Worm (Caenorhabditis elegans) whole organism, late embryonic: ENCODE measurements around the gene sucl-1.
A peak's percentile ranks its signal among the peaks of the same experiment; 100 is the strongest.

Experiments
- C08G9.2 ChIP-seq: sonication (generic microtip); optimal IDR thresholded peaks from 2 replicates; lab custom pipeline; 2016; ENCODE audit warnings: mild to moderate bottlenecking, missing genetic modification characterization, moderate library complexity, missing compliant biosample characterization
- C38D4.7 ChIP-seq: fragments of 200-800 bp; sonication (Bioruptor generic); optimal IDR thresholded peaks from 2 replicates; lab custom pipeline; 2018; ENCODE audit warnings: mild to moderate bottlenecking, missing genetic modification characterization, moderate library complexity, missing compliant biosample characterization
- F13H6.1 ChIP-seq: sonication (generic microtip); optimal IDR thresholded peaks from 2 replicates; lab custom pipeline; 2016; ENCODE audit warnings: missing genetic modification characterization, missing compliant biosample characterization
- K02D7.2 ChIP-seq: sonication (generic microtip); optimal IDR thresholded peaks from 2 replicates; lab custom pipeline; 2017; ENCODE audit warnings: mild to moderate bottlenecking, missing genetic modification characterization, missing compliant biosample characterization
- K09A11.1 ChIP-seq: sonication (generic microtip); optimal IDR thresholded peaks from 2 replicates; lab custom pipeline; 2017; ENCODE audit warnings: antibody characterized with exemption, mild to moderate bottlenecking, missing genetic modification characterization, missing compliant biosample characterization; ENCODE audit not compliant: insufficient read depth
- T23F11.4 ChIP-seq: fragments of 200-800 bp; sonication (Bioruptor generic); optimal IDR thresholded peaks from 2 replicates; lab custom pipeline; 2018; ENCODE audit warnings: mild to moderate bottlenecking, missing genetic modification characterization, missing compliant biosample characterization
- ahr-1 ChIP-seq: sonication (generic microtip); optimal IDR thresholded peaks from 2 replicates; lab custom pipeline; 2016; ENCODE audit warnings: missing genetic modification characterization, missing compliant biosample characterization
- ceh-14 ChIP-seq: sonication (generic microtip); optimal IDR thresholded peaks from 2 replicates; lab custom pipeline; 2016; ENCODE audit warnings: missing genotype, missing genetic modification characterization, missing compliant biosample characterization
- ceh-18 ChIP-seq: sonication (generic microtip); optimal IDR thresholded peaks from 2 replicates; lab custom pipeline; 2016; ENCODE audit warnings: missing genetic modification characterization, missing compliant biosample characterization
- ceh-30 ChIP-seq: fragments of 150-350 bp; optimal IDR thresholded peaks from 2 replicates; lab custom pipeline; 2014; ENCODE audit warnings: missing biosample characterization, missing genetic modification characterization
- ceh-31 ChIP-seq: sonication (generic microtip); optimal IDR thresholded peaks from 2 replicates; lab custom pipeline; 2016; ENCODE audit warnings: missing genetic modification characterization, missing compliant biosample characterization
- ceh-34 ChIP-seq: sonication (generic microtip); optimal IDR thresholded peaks from 2 replicates; lab custom pipeline; 2016; ENCODE audit warnings: mild to moderate bottlenecking, missing genetic modification characterization, missing compliant biosample characterization
- ceh-48 ChIP-seq: sonication (generic microtip); optimal IDR thresholded peaks from 2 replicates; lab custom pipeline; 2016; ENCODE audit warnings: missing genetic modification characterization, inconsistent platforms, missing compliant biosample characterization
- ceh-9 ChIP-seq: sonication (generic microtip); optimal IDR thresholded peaks from 2 replicates; lab custom pipeline; 2016; ENCODE audit warnings: mild to moderate bottlenecking, missing genetic modification characterization, inconsistent platforms, missing compliant biosample characterization
- che-1 ChIP-seq: sonication (generic microtip); optimal IDR thresholded peaks from 2 replicates; lab custom pipeline; 2016; ENCODE audit warnings: mild to moderate bottlenecking, missing genetic modification characterization, missing compliant biosample characterization
- dmd-4 ChIP-seq: sonication (generic microtip); optimal IDR thresholded peaks from 2 replicates; lab custom pipeline; 2016; ENCODE audit warnings: borderline replicate concordance, missing genetic modification characterization, missing compliant biosample characterization
- dve-1 ChIP-seq: sonication (generic microtip); optimal IDR thresholded peaks from 2 replicates; lab custom pipeline; 2017; ENCODE audit warnings: antibody characterized with exemption, mild to moderate bottlenecking, missing genetic modification characterization, missing compliant biosample characterization
- elt-2 ChIP-seq: sonication (generic microtip); optimal IDR thresholded peaks from 2 replicates; lab custom pipeline; 2016; ENCODE audit warnings: missing genetic modification reagents, missing genetic modification characterization, missing compliant biosample characterization
- elt-4 ChIP-seq: sonication (generic microtip); optimal IDR thresholded peaks from 2 replicates; lab custom pipeline; 2016; ENCODE audit warnings: missing genetic modification characterization, missing compliant biosample characterization
- eyg-1 ChIP-seq: sonication (generic microtip); optimal IDR thresholded peaks from 2 replicates; lab custom pipeline; 2016; ENCODE audit warnings: missing genotype, missing genetic modification characterization, missing compliant biosample characterization
- fax-1 ChIP-seq: sonication (generic microtip); optimal IDR thresholded peaks from 2 replicates; lab custom pipeline; 2016; ENCODE audit warnings: missing genotype, missing genetic modification characterization, missing compliant biosample characterization
- fkh-6 ChIP-seq: sonication (generic microtip); optimal IDR thresholded peaks from 2 replicates; lab custom pipeline; 2016; ENCODE audit warnings: missing genetic modification characterization, missing compliant biosample characterization
- hlh-6 ChIP-seq: sonication (generic microtip); optimal IDR thresholded peaks from 2 replicates; lab custom pipeline; 2016; ENCODE audit warnings: missing genotype, missing genetic modification characterization, missing compliant biosample characterization
- hlh-8 ChIP-seq: sonication (generic microtip); optimal IDR thresholded peaks from 2 replicates; lab custom pipeline; 2016; ENCODE audit warnings: missing genotype, missing genetic modification characterization, missing compliant biosample characterization
- lim-6 ChIP-seq: sonication (generic microtip); optimal IDR thresholded peaks from 2 replicates; lab custom pipeline; 2016; ENCODE audit warnings: missing genetic modification characterization, missing compliant biosample characterization
- mec-3 ChIP-seq: sonication (generic microtip); optimal IDR thresholded peaks from 2 replicates; lab custom pipeline; 2016; ENCODE audit warnings: borderline replicate concordance, missing genetic modification characterization, missing compliant biosample characterization
- nfya-1 ChIP-seq: sonication (generic microtip); optimal IDR thresholded peaks from 2 replicates; lab custom pipeline; 2017; ENCODE audit warnings: missing genetic modification characterization, mild to moderate bottlenecking, missing compliant biosample characterization, antibody characterized with exemption, moderate library complexity
- nhr-11 ChIP-seq: fragments of 150-350 bp; optimal IDR thresholded peaks from 2 replicates; lab custom pipeline; 2014; ENCODE audit warnings: missing biosample characterization, missing genetic modification characterization
- nhr-232 ChIP-seq: sonication (generic microtip); optimal IDR thresholded peaks from 2 replicates; lab custom pipeline; 2016; ENCODE audit warnings: missing genetic modification characterization, missing compliant biosample characterization
- npax-4 ChIP-seq: sonication (generic microtip); optimal IDR thresholded peaks from 2 replicates; lab custom pipeline; 2016; ENCODE audit warnings: missing genetic modification characterization, missing compliant biosample characterization
- odd-2 ChIP-seq: sonication (generic microtip); optimal IDR thresholded peaks from 2 replicates; lab custom pipeline; 2017; ENCODE audit warnings: antibody characterized with exemption, mild to moderate bottlenecking, missing genetic modification characterization, missing compliant biosample characterization
- pha-2 ChIP-seq: sonication (generic microtip); optimal IDR thresholded peaks from 2 replicates; lab custom pipeline; 2017; ENCODE audit warnings: mild to moderate bottlenecking, missing genetic modification characterization, missing compliant biosample characterization
- pha-4 ChIP-seq: fragments of 150-350 bp; optimal IDR thresholded peaks from 2 replicates; lab custom pipeline; 2018; ENCODE audit warnings: missing biosample characterization, missing genetic modification reagents, missing genetic modification characterization
- pros-1 ChIP-seq: fragments of 150-350 bp; optimal IDR thresholded peaks from 2 replicates; lab custom pipeline; 2014; ENCODE audit warnings: missing biosample characterization, missing genetic modification reagents, missing genetic modification characterization
- ref-2 ChIP-seq: sonication (generic microtip); optimal IDR thresholded peaks from 2 replicates; lab custom pipeline; 2016; ENCODE audit warnings: missing genetic modification characterization, missing compliant biosample characterization
- rnt-1 ChIP-seq: sonication (generic microtip); optimal IDR thresholded peaks from 2 replicates; lab custom pipeline; 2016; ENCODE audit warnings: missing genetic modification characterization, missing compliant biosample characterization
- sox-2 ChIP-seq: fragments of 200-800 bp; sonication (Bioruptor generic); IDR thresholded peaks from 2 replicates; pipeline ENCODE4 v1.3.6; 2022; ENCODE audit warnings: missing genetic modification reagents, missing genetic modification characterization, missing compliant biosample characterization
- sox-4 ChIP-seq: sonication (generic microtip); optimal IDR thresholded peaks from 2 replicates; lab custom pipeline; 2017; ENCODE audit warnings: mild to moderate bottlenecking, missing genetic modification characterization, inconsistent platforms, missing compliant biosample characterization
- tbx-7 ChIP-seq: sonication (generic microtip); optimal IDR thresholded peaks from 2 replicates; lab custom pipeline; 2016; ENCODE audit warnings: missing genotype, missing genetic modification characterization, missing compliant biosample characterization
- unc-3 ChIP-seq, 2 experiments: fragments of 200-800 bp in 1 of 2; sonication (Bioruptor generic) in 1 of 2; sonication (generic microtip) in 1 of 2; conservative IDR thresholded peaks in 1 of 2; optimal IDR thresholded peaks in 1 of 2; 2 replicates each; pipeline versions ENCODE4 v1.3.6 to Lab custom; 2016 to 2022; ENCODE audit warnings: missing compliant biosample characterization in 2 of 2, missing genetic modification characterization in 2 of 2, missing genetic modification reagents in 1 of 2
- unc-86 ChIP-seq: sonication (generic microtip); optimal IDR thresholded peaks from 2 replicates; lab custom pipeline; 2016; ENCODE audit warnings: missing genetic modification characterization, missing compliant biosample characterization
- ztf-16 ChIP-seq: sonication (generic microtip); optimal IDR thresholded peaks from 2 replicates; lab custom pipeline; 2017; ENCODE audit warnings: missing genetic modification characterization, missing compliant biosample characterization

The sucl-1 gene

ce11 chrX:14708176-14708642, 45.6 kb upstream of the sucl-1 start (continued):
- TF ChIP-seq ceh-30 (tag; lab: Kevin White, UChicago) (no peak), ceh-14 (tag; lab: Kevin White, UChicago) (peak; percentile 81), che-1 (tag; lab: Kevin White, UChicago) (peak; percentile 18), hlh-6 (tag; lab: Kevin White, UChicago) (peak; percentile 45), fkh-6 (tag; lab: Kevin White, UChicago) (peak; percentile 33), K09A11.1 (tag; lab: Kevin White, UChicago) (peak; percentile 26), sox-2 (GFP tag; lab: Robert Waterston, UW) (no peak), dmd-4 (tag; lab: Kevin White, UChicago) (peak; percentile 38), unc-3 (GFP tag; conservative IDR thresholded peaks at IDR 0.05; lab: Robert Waterston, UW) (no peak), unc-3 (tag; optimal IDR thresholded peaks at IDR 0.05; lab: Kevin White, UChicago) (peak; percentile 61), rnt-1 (tag; lab: Kevin White, UChicago) (peak; percentile 49), ref-2 (tag; lab: Kevin White, UChicago) (peak; percentile 79), C08G9.2 (tag; lab: Kevin White, UChicago) (peak; percentile 48), nhr-232 (tag; lab: Kevin White, UChicago) (no peak), pha-4 (no peak), ahr-1 (tag; lab: Kevin White, UChicago) (no peak)

ce11 chrX:14709591-14709990, 44.2 kb upstream of the sucl-1 start:
- TF ChIP-seq fax-1 (tag; lab: Kevin White, UChicago) (no peak), F13H6.1 (tag; lab: Kevin White, UChicago) (no peak), npax-4 (tag; lab: Kevin White, UChicago) (no peak), ref-2 (tag; lab: Kevin White, UChicago) (no peak), eyg-1 (tag; lab: Kevin White, UChicago) (no peak), T23F11.4 (GFP tag; lab: Kevin White, UChicago) (no peak), pha-4 (no peak), ceh-31 (tag; lab: Kevin White, UChicago) (no peak), ceh-48 (tag; lab: Kevin White, UChicago) (no peak), ceh-14 (tag; lab: Kevin White, UChicago) (no peak), pha-2 (tag; lab: Kevin White, UChicago) (no peak), nfya-1 (tag; lab: Kevin White, UChicago) (no peak), sox-4 (tag; lab: Kevin White, UChicago) (no peak), nhr-11 (tag; lab: Kevin White, UChicago) (no peak), odd-2 (tag; lab: Kevin White, UChicago) (no peak)
- TF ChIP-seq, all 69 proteins: peak for 0

- no peak for TF ChIP-seq K02D7.2 (tag; lab: Kevin White, UChicago)
- TF ChIP-seq ceh-18 (tag; lab: Kevin White, UChicago), result no peak
- TF ChIP-seq hlh-8 (tag; lab: Kevin White, UChicago), result no peak
- TF ChIP-seq ceh-31 (tag; lab: Kevin White, UChicago), result peak; percentile 44
- TF ChIP-seq pros-1 (tag; lab: Kevin White, UChicago), result no peak
- TF ChIP-seq ceh-48 (tag; lab: Kevin White, UChicago), result peak; percentile 48
- no peak for TF ChIP-seq pha-2 (tag; lab: Kevin White, UChicago)
These were observed 42.6 kb upstream of the sucl-1 start, which contains the start of gene atrn-1 for ce11 chrX:14711168-14711629. Gene atrn-1 (plus strand): TSS chrX:14711579.

ce11 chrX:14715459-14715858, 38.4 kb upstream of the sucl-1 start:
- TF ChIP-seq fax-1 (tag; lab: Kevin White, UChicago), result no peak
- no peak for TF ChIP-seq ceh-14 (tag; lab: Kevin White, UChicago)
- no peak for TF ChIP-seq ztf-16
- TF ChIP-seq ceh-18 (tag; lab: Kevin White, UChicago), result no peak
- no peak for TF ChIP-seq rnt-1 (tag; lab: Kevin White, UChicago)
- no peak for TF ChIP-seq ceh-9 (tag; lab: Kevin White, UChicago)
- TF ChIP-seq C38D4.7 (GFP tag; lab: Kevin White, UChicago), result no peak
- no peak for TF ChIP-seq dve-1 (tag; lab: Kevin White, UChicago)
- no peak for TF ChIP-seq elt-4 (tag; lab: Kevin White, UChicago)
- no peak for TF ChIP-seq elt-2 (tag; lab: Kevin White, UChicago)
- TF ChIP-seq ceh-34 (tag; lab: Kevin White, UChicago), result no peak
- TF ChIP-seq lim-6 (tag; lab: Kevin White, UChicago), result no peak
- TF ChIP-seq mec-3 (tag; lab: Kevin White, UChicago), result no peak
- TF ChIP-seq tbx-7 (tag; lab: Kevin White, UChicago), result no peak
- TF ChIP-seq T23F11.4 (GFP tag; lab: Kevin White, UChicago), result no peak
- TF ChIP-seq nhr-11 (tag; lab: Kevin White, UChicago), result no peak
- no peak for TF ChIP-seq unc-86 (tag; lab: Kevin White, UChicago)
- TF ChIP-seq F13H6.1 (tag; lab: Kevin White, UChicago), result no peak
- TF ChIP-seq C08G9.2 (tag; lab: Kevin White, UChicago), result no peak
